Fruit fly (Drosophila melanogaster) Kc167 (cell line): Measurements from ENCODE around the gene Cep97.

Source experiments
- Myc ChIP-seq: fragments of >200 bp; optimal IDR thresholded peaks from 2 replicates; lab custom pipeline; 2017; ENCODE audit warnings: missing external identifiers
- Sin3A ChIP-seq: fragments of >200 bp; optimal IDR thresholded peaks from 2 replicates; lab custom pipeline; 2018; ENCODE audit warnings: missing external identifiers
- h ChIP-seq: fragments of >200 bp; optimal IDR thresholded peaks from 3 replicates; lab custom pipeline; 2018; ENCODE audit warnings: missing external identifiers
- insv ChIP-seq: fragments of >200 bp; optimal IDR thresholded peaks from 3 replicates; lab custom pipeline; 2018; ENCODE audit warnings: missing external identifiers
- psq ChIP-seq: fragments of >200 bp; optimal IDR thresholded peaks from 2 replicates; lab custom pipeline; 2017; ENCODE audit warnings: missing external identifiers
- ttk ChIP-seq: sonication (Bioruptor generic); optimal IDR thresholded peaks from 2 replicates; lab custom pipeline; 2017; ENCODE audit warnings: missing external identifiers

Gene Cep97

DNA sequence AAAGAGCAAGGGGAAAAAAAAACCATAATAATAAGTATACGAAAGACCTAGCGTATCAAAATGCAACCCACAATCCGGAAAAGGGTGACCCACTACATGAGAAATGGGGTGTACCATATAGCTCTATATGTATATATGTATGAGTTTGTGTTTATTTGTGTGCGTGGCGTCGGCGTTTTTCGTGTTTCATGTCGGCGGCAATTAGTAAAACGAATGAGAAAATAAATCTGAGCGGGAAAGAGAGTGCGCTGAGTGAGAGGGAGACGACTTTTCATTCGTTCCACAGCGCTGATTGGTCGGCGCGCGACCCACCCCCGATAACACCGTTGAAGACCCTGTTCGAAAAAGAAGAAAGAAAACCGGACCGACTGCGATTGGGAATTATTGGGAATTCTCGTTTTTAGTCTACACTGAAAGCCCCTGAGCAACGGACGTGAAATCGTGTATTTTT lies 31.0 kb upstream of the Cep97 start, which contains the start of gene slp2:
Gene slp2, plus strand, starts transcription at position 401 of the 451 bp plus-strand sequence.
- no peak for TF ChIP-seq Myc (lab: Kevin White, UChicago)
- no peak for TF ChIP-seq h (lab: Kevin White, UChicago)
- no peak for TF ChIP-seq psq (lab: Kevin White, UChicago)
- no peak for TF ChIP-seq ttk (lab: Kevin White, UChicago)
- TF ChIP-seq Sin3A (lab: Kevin White, UChicago): no peak
- TF ChIP-seq insv (lab: Kevin White, UChicago): no peak

DNA sequence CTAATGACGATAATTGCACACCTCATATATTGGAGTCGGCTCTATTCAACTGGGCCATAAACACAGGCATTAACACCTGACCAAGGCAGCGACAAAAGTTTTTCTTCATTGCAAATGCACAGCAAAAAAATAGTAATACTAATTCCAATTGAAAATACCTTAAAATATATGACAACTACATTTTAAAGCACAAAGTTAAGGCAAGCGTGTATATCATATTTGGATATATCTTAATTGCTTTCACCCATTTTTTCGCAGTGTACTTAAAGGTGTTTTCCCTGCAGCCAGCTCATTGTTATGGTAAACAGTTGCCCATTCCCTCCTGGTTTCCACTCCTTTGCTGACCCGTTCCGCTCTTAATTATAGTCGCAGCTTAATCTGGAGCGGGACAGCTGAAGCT lies 26.5 kb upstream of the Cep97 start:
- no peak for TF ChIP-seq h (lab: Kevin White, UChicago)
- no peak for TF ChIP-seq ttk (lab: Kevin White, UChicago)
- no peak for TF ChIP-seq insv (lab: Kevin White, UChicago)
- TF ChIP-seq Myc (lab: Kevin White, UChicago): no peak
- no peak for TF ChIP-seq psq (lab: Kevin White, UChicago)
- no peak for TF ChIP-seq Sin3A (lab: Kevin White, UChicago)

dm6 chr2L:3844135-3844534 lies 23.4 kb upstream of the Cep97 start:
- no peak for TF ChIP-seq Sin3A (lab: Kevin White, UChicago)
- no peak for TF ChIP-seq psq (lab: Kevin White, UChicago)
- no peak for TF ChIP-seq h (lab: Kevin White, UChicago)
- TF ChIP-seq Myc (lab: Kevin White, UChicago): no peak
- no peak for TF ChIP-seq ttk (lab: Kevin White, UChicago)
- TF ChIP-seq insv (lab: Kevin White, UChicago): no peak

- TF ChIP-seq insv (lab: Kevin White, UChicago) (no peak), ttk (lab: Kevin White, UChicago) (no peak), h (lab: Kevin White, UChicago) (no peak), psq (lab: Kevin White, UChicago) (no peak), Myc (lab: Kevin White, UChicago) (no peak), Sin3A (lab: Kevin White, UChicago) (no peak)
Observed at dm6 chr2L:3844898-3845713, 22.4 kb upstream of the Cep97 start.

- TF ChIP-seq insv (lab: Kevin White, UChicago) (no peak), h (lab: Kevin White, UChicago) (no peak), Sin3A (lab: Kevin White, UChicago) (no peak), psq (lab: Kevin White, UChicago) (no peak)
Observed at dm6 chr2L:3846520-3846919, 21.0 kb upstream of the Cep97 start.

dm6 chr2L:3847908-3848307 lies 19.6 kb upstream of the Cep97 start:
- TF ChIP-seq Sin3A (lab: Kevin White, UChicago) (no peak), ttk (lab: Kevin White, UChicago) (no peak), psq (lab: Kevin White, UChicago) (no peak), insv (lab: Kevin White, UChicago) (no peak), Myc (lab: Kevin White, UChicago) (no peak), h (lab: Kevin White, UChicago) (no peak)

DNA sequence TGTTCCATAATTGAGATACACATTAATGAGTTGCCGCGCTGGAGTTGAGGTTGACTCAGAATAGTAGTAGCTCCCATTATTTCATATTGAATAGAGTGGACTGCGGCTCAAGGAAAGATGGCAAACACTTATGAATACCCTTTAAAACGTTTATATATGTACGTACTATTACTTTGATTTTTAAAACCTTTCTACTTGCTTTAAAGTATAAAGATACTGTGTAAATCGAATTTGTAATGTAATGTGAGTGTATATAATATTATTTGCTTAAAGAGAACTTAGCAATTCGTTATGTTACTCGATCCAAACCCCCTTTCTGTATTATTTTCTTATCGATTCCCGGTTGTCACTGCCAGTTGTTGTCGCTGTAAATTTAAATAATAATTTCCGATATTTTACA lies 16.2 kb upstream of the Cep97 start:
- TF ChIP-seq h (lab: Kevin White, UChicago): no peak
- no peak for TF ChIP-seq Myc (lab: Kevin White, UChicago)
- no peak for TF ChIP-seq insv (lab: Kevin White, UChicago)
- TF ChIP-seq ttk (lab: Kevin White, UChicago): no peak
- TF ChIP-seq Sin3A (lab: Kevin White, UChicago): no peak
- TF ChIP-seq psq (lab: Kevin White, UChicago): no peak

DNA sequence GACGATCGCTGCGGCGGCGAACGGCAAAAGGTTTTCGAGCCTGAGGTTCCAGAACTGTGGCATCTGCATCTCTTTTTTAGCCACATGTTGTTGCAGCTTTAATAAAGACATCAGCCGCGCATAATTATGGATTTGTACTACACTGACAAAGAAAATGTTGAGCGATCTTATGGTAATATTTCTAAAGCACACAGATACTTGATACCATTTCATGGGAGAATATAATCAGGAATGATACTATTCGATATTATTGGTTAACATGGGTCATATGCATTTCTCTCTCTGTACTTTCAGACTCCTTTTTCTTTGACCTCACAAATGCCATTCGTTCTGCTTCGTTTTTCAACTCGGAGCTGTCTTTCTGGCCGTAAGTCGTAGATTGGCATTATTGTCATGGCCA lies 15.4 kb upstream of the Cep97 start:
- TF ChIP-seq psq (lab: Kevin White, UChicago) (no peak), insv (lab: Kevin White, UChicago) (no peak), h (lab: Kevin White, UChicago) (no peak)

DNA sequence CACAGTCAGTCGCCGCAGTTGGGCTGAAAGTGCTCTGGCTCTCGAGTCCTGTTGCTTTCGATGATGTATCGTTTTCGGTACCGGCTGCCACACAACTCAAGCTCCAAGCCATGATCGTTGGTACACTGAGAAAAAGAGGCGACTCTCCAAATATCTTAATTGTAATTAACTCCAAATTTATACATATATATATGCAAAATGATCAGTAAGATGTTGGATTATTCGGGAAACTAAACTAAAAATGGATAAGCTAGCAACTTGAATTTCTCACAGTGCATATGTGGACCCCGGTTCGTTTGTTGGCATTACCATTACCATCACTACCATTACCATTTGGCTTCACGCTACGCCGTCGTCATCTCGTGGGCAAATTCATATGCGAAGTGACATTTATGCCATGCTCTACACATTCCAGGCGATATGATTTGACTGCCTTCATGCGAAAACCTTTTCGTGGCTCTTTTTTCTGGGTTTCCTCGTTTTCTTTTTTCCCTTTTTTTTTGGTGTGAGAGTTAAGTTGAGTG lies 13.9 kb upstream of the Cep97 start:
- TF ChIP-seq psq (lab: Kevin White, UChicago) (no peak), Sin3A (lab: Kevin White, UChicago) (no peak), Myc (lab: Kevin White, UChicago) (no peak), ttk (lab: Kevin White, UChicago) (no peak), insv (lab: Kevin White, UChicago) (no peak), h (lab: Kevin White, UChicago) (no peak)

DNA sequence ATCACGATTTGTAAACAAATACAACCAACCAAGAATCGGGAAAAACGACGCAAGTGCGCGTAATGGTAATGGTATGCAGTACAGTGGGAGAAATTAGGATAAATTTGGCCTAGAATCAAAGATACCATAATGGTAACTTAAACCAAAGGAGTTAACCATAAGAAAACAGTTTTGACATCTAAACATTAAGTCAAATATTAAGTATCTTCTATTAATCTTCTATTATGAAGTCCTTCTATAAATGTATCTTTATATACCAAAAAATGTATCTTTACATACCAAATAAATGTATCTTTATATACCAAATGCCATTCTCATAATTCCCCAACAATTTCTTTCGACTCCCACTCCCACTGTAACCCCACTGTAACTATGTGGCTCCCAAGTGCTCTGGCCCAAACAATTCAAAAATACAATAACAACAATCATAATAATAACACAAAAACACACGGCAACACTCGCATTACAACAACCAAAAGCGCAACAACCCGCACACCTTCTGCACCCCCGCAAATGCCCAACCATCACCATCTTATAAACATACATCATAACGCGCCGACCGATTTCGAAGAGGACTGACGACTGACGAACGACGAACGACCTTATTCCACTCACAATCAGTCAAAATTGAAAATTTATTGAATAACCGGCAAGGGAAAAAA lies 11.8 kb upstream of the Cep97 start:
- TF ChIP-seq insv (lab: Kevin White, UChicago) (no peak), ttk (lab: Kevin White, UChicago) (no peak), Myc (lab: Kevin White, UChicago) (no peak), h (lab: Kevin White, UChicago) (no peak), psq (lab: Kevin White, UChicago) (no peak), Sin3A (lab: Kevin White, UChicago) (no peak)

DNA sequence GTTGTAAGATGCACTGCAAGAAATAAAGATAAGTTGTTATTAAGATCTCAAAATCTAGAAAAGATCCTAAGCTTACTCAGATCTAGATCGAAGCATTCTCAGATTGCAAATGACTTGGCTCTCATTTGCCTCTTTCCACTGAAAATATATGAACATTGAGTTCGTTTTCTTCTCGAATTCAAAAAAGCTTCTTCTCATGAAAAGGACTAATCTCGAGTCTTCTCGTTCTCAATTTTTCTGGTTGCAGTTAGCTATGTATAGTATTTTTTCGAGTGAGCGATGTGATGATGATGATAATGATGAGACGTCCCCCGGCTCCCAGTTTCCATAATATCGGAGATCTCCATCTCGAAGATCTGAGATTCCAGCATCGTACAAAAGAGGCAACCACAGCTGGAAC lies 11.1 kb upstream of the Cep97 start:
- TF ChIP-seq Sin3A (lab: Kevin White, UChicago): no peak
- no peak for TF ChIP-seq h (lab: Kevin White, UChicago)
- TF ChIP-seq Myc (lab: Kevin White, UChicago): no peak
- no peak for TF ChIP-seq ttk (lab: Kevin White, UChicago)
- TF ChIP-seq insv (lab: Kevin White, UChicago): no peak
